Worm (Caenorhabditis elegans) whole organism, L2 larva: ENCODE results near the gene Y43F8C.16.

Experiments
- C34F6.9 ChIP-seq: fragments of 150-350 bp; optimal IDR thresholded peaks from 2 replicates; lab custom pipeline; 2014; ENCODE audit warnings: missing biosample characterization, missing genetic modification characterization
- F13H6.1 ChIP-seq: sonication (generic microtip); optimal IDR thresholded peaks from 2 replicates; lab custom pipeline; 2016; ENCODE audit warnings: missing genetic modification characterization, missing compliant biosample characterization
- R02D3.7 ChIP-seq: fragments of 150-350 bp; optimal IDR thresholded peaks from 2 replicates; lab custom pipeline; 2014; ENCODE audit warnings: missing biosample characterization, missing genetic modification characterization
- Y55F3AM.14 ChIP-seq: fragments of 200-800 bp; sonication (Bioruptor generic); optimal IDR thresholded peaks from 2 replicates; lab custom pipeline; 2018; ENCODE audit warnings: mild to moderate bottlenecking, missing genetic modification characterization, missing compliant biosample characterization
- alr-1 ChIP-seq: fragments of 150-350 bp; optimal IDR thresholded peaks from 2 replicates; lab custom pipeline; 2014; ENCODE audit warnings: missing biosample characterization, missing genetic modification characterization
- dmd-4 ChIP-seq: sonication (generic microtip); optimal IDR thresholded peaks from 2 replicates; lab custom pipeline; 2017; ENCODE audit warnings: missing biosample characterization, missing genetic modification characterization
- egl-27 ChIP-seq: sonication (generic microtip); optimal IDR thresholded peaks from 3 replicates; lab custom pipeline; 2017; ENCODE audit warnings: missing biosample characterization, missing genetic modification reagents, missing genetic modification characterization
- elt-1 ChIP-seq: fragments of 150-350 bp; optimal IDR thresholded peaks from 2 replicates; lab custom pipeline; 2014; ENCODE audit warnings: missing biosample characterization, missing genetic modification characterization
- fos-1 ChIP-seq: fragments of 150-350 bp; optimal IDR thresholded peaks from 2 replicates; lab custom pipeline; 2014; ENCODE audit warnings: missing biosample characterization, missing genetic modification characterization
- gmeb-1 ChIP-seq: fragments of 150-350 bp; optimal IDR thresholded peaks from 2 replicates; lab custom pipeline; 2014; ENCODE audit warnings: missing biosample characterization, missing genetic modification characterization
- lin-11 ChIP-seq: fragments of 150-350 bp; sonication (generic microtip); optimal IDR thresholded peaks from 2 replicates; lab custom pipeline; 2014; ENCODE audit warnings: missing biosample characterization, missing genetic modification characterization, inconsistent platforms, mixed read lengths
- mbf-1 ChIP-seq: sonication (generic microtip); optimal IDR thresholded peaks from 2 replicates; lab custom pipeline; 2017; ENCODE audit warnings: missing biosample characterization, missing genetic modification characterization
- mdl-1 ChIP-seq, 2 experiments: fragments of 150-350 bp in 1 of 2; sonication (generic microtip) in 1 of 2; optimal IDR thresholded peaks; 2 replicates each; lab custom pipeline; 2017; ENCODE audit warnings: missing biosample characterization in 2 of 2, missing genetic modification characterization in 2 of 2
- nhr-10 ChIP-seq: sonication (generic microtip); optimal IDR thresholded peaks from 2 replicates; lab custom pipeline; 2017; ENCODE audit warnings: missing biosample characterization, missing genetic modification characterization
- nhr-11 ChIP-seq: fragments of 150-350 bp; optimal IDR thresholded peaks from 2 replicates; lab custom pipeline; 2014; ENCODE audit warnings: missing biosample characterization, missing genetic modification characterization
- nhr-12 ChIP-seq: fragments of 150-350 bp; optimal IDR thresholded peaks from 2 replicates; lab custom pipeline; 2014; ENCODE audit warnings: missing biosample characterization, missing genetic modification characterization
- nhr-129 ChIP-seq: fragments of 150-350 bp; optimal IDR thresholded peaks from 2 replicates; lab custom pipeline; 2014; ENCODE audit warnings: missing biosample characterization, missing genetic modification characterization
- nhr-23 ChIP-seq: fragments of 150-350 bp; optimal IDR thresholded peaks from 2 replicates; lab custom pipeline; 2014; ENCODE audit warnings: missing biosample characterization, missing genetic modification reagents, missing genetic modification characterization
- nhr-237 ChIP-seq: fragments of 150-350 bp; optimal IDR thresholded peaks from 2 replicates; lab custom pipeline; 2014; ENCODE audit warnings: missing biosample characterization, missing genetic modification characterization
- nhr-25 ChIP-seq: fragments of 150-350 bp; sonication (generic microtip); optimal IDR thresholded peaks from 3 replicates; lab custom pipeline; 2014; ENCODE audit warnings: missing biosample characterization, missing genetic modification characterization
- peb-1 ChIP-seq: fragments of 150-350 bp; optimal IDR thresholded peaks from 2 replicates; lab custom pipeline; 2014; ENCODE audit warnings: missing biosample characterization, missing genetic modification characterization
- sem-4 ChIP-seq: fragments of 150-350 bp; optimal IDR thresholded peaks from 2 replicates; lab custom pipeline; 2014; ENCODE audit warnings: missing biosample characterization, missing genetic modification reagents, missing genetic modification characterization
- skn-1 ChIP-seq: sonication (generic microtip); optimal IDR thresholded peaks from 2 replicates; lab custom pipeline; 2017; ENCODE audit warnings: missing biosample characterization, missing genetic modification characterization
- snpc-4 ChIP-seq: fragments of 150-350 bp; optimal IDR thresholded peaks from 2 replicates; lab custom pipeline; 2014; ENCODE audit warnings: missing biosample characterization, missing genetic modification characterization
- unc-55 ChIP-seq: fragments of 150-350 bp; sonication (generic microtip); optimal IDR thresholded peaks from 3 replicates; lab custom pipeline; 2014; ENCODE audit warnings: missing biosample characterization, missing genetic modification reagents, missing genetic modification characterization
- ztf-11 ChIP-seq: sonication (generic microtip); optimal IDR thresholded peaks from 2 replicates; lab custom pipeline; 2017; ENCODE audit warnings: missing biosample characterization, missing genetic modification characterization
- ztf-4 ChIP-seq: fragments of 150-350 bp; optimal IDR thresholded peaks from 2 replicates; lab custom pipeline; 2014; ENCODE audit warnings: missing biosample characterization, missing genetic modification characterization

Y43F8C.16 gene

ce11 chrV:19697348-19698172, 17.8 kb downstream of the Y43F8C.16 start, which contains the start of the genes Y43F8C.13 and ani-3:
TSS of gene Y43F8C.13 (minus strand) at chrV:19697398.
TSS of gene ani-3 (plus strand) at chrV:19697732.
- TF ChIP-seq nhr-23 (tag; lab: Kevin White, UChicago) (no peak), fos-1 (tag; lab: Kevin White, UChicago) (peak; percentile 80)
- TF ChIP-seq, all 48 proteins: peak for 1

ce11 chrV:19691954-19692353, 23.4 kb downstream of the Y43F8C.16 start:
- TF ChIP-seq nhr-25 (tag; lab: Kevin White, UChicago) (no peak), sem-4 (tag; lab: Kevin White, UChicago) (no peak)

- TF ChIP-seq lin-11 (tag; lab: Kevin White, UChicago) (no peak), nhr-23 (tag; lab: Kevin White, UChicago) (no peak), peb-1 (tag; lab: Kevin White, UChicago) (no peak), dmd-4 (no peak), snpc-4 (tag; lab: Kevin White, UChicago) (no peak), F13H6.1 (tag; lab: Kevin White, UChicago) (no peak), C34F6.9 (tag; lab: Kevin White, UChicago) (no peak), gmeb-1 (tag; lab: Kevin White, UChicago) (no peak), elt-1 (tag; lab: Kevin White, UChicago) (no peak), mbf-1 (tag; lab: Kevin White, UChicago) (no peak), nhr-129 (no peak), alr-1 (tag; lab: Kevin White, UChicago) (no peak), nhr-11 (tag; lab: Kevin White, UChicago) (no peak), fos-1 (tag; lab: Kevin White, UChicago) (no peak), unc-55 (no peak), nhr-12 (no peak), Y55F3AM.14 (no peak), R02D3.7 (tag; lab: Kevin White, UChicago) (no peak), ztf-11 (tag; lab: Kevin White, UChicago) (no peak)
- TF ChIP-seq, all 48 proteins: peak for 0
Observed at ce11 chrV:19691271-19691886, 23.9 kb downstream of the Y43F8C.16 start.

- TF ChIP-seq nhr-11 (tag; lab: Kevin White, UChicago) (no peak), skn-1 (tag; lab: Kevin White, UChicago) (no peak), nhr-10 (no peak), elt-1 (tag; lab: Kevin White, UChicago) (no peak), ztf-4 (tag; lab: Kevin White, UChicago) (no peak), egl-27 (tag; lab: Kevin White, UChicago) (no peak), nhr-25 (tag; lab: Kevin White, UChicago) (no peak), unc-55 (no peak), gmeb-1 (tag; lab: Kevin White, UChicago) (no peak)
Observed at ce11 chrV:19674543-19674942, 40.8 kb downstream of the Y43F8C.16 start, which contains the start of gene mrp-7. TSS of gene mrp-7 (plus strand) at chrV:19674843.

ce11 chrV:19673298-19673903, 41.9 kb downstream of the Y43F8C.16 start:
- TF ChIP-seq lin-11 (tag; lab: Kevin White, UChicago) = no peak
- TF ChIP-seq sem-4 (tag; lab: Kevin White, UChicago) = no peak
- TF ChIP-seq ztf-11 (tag; lab: Kevin White, UChicago) = no peak
- peak; percentile 50 for TF ChIP-seq fos-1 (tag; lab: Kevin White, UChicago)
- peak; percentile 59 for TF ChIP-seq skn-1 (tag; lab: Kevin White, UChicago)
- TF ChIP-seq mdl-1 (tag; optimal IDR thresholded peaks at IDR 0.05; lab: Kevin White, UChicago) = no peak
- no peak for TF ChIP-seq nhr-10
- TF ChIP-seq nhr-129 = no peak
- no peak for TF ChIP-seq nhr-237 (tag; lab: Kevin White, UChicago)

ce11 chrV:19672357-19672756, 43.0 kb downstream of the Y43F8C.16 start:
- no peak for TF ChIP-seq nhr-25 (tag; lab: Kevin White, UChicago)
- TF ChIP-seq lin-11 (tag; lab: Kevin White, UChicago) = no peak
- peak; percentile 77 for TF ChIP-seq fos-1 (tag; lab: Kevin White, UChicago)
- TF ChIP-seq C34F6.9 (tag; lab: Kevin White, UChicago) = peak; percentile 12
- peak; percentile 96 for TF ChIP-seq skn-1 (tag; lab: Kevin White, UChicago)
